Worm (Caenorhabditis elegans) whole organism, L3 larva: ENCODE results near the gene T28A11.18.

Experiments used
- ZK546.5 ChIP-seq: sonication (generic microtip); optimal IDR thresholded peaks from 2 replicates; lab custom pipeline; 2017; ENCODE audit warnings: missing biosample characterization, missing genetic modification characterization
- ceh-16 ChIP-seq: sonication (generic microtip); optimal IDR thresholded peaks from 2 replicates; lab custom pipeline; 2017; ENCODE audit warnings: missing biosample characterization, missing genetic modification characterization
- ceh-9 ChIP-seq: sonication (generic microtip); optimal IDR thresholded peaks from 2 replicates; lab custom pipeline; 2018; ENCODE audit warnings: missing biosample characterization, missing genetic modification characterization
- elt-2 ChIP-seq: sonication (generic microtip); optimal IDR thresholded peaks from 2 replicates; lab custom pipeline; 2016; ENCODE audit warnings: missing genetic modification reagents, mild to moderate bottlenecking, missing genetic modification characterization, missing compliant biosample characterization
- mdl-1 ChIP-seq: fragments of 150-350 bp; optimal IDR thresholded peaks from 2 replicates; lab custom pipeline; 2014; ENCODE audit warnings: missing biosample characterization, missing genetic modification characterization
- nhr-11 ChIP-seq: fragments of 150-350 bp; optimal IDR thresholded peaks from 2 replicates; lab custom pipeline; 2014; ENCODE audit warnings: missing biosample characterization, missing genetic modification characterization
- nhr-237 ChIP-seq: fragments of 150-350 bp; optimal IDR thresholded peaks from 2 replicates; lab custom pipeline; 2014; ENCODE audit warnings: missing biosample characterization, missing genetic modification characterization
- nhr-28 ChIP-seq: fragments of 150-350 bp; optimal IDR thresholded peaks from 2 replicates; lab custom pipeline; 2014; ENCODE audit warnings: missing biosample characterization, missing genetic modification characterization
- pha-4 ChIP-seq: fragments of 150-350 bp; optimal IDR thresholded peaks from 2 replicates; lab custom pipeline; 2014; ENCODE audit warnings: missing biosample characterization, missing genetic modification reagents, missing genetic modification characterization
- zag-1 ChIP-seq: fragments of 150-350 bp; optimal IDR thresholded peaks from 2 replicates; lab custom pipeline; 2014; ENCODE audit warnings: missing biosample characterization, missing genetic modification characterization

- TF ChIP-seq nhr-28 (tag; lab: Kevin White, UChicago) (no peak), zag-1 (tag; lab: Kevin White, UChicago) (no peak), ceh-16 (no peak), nhr-11 (tag; lab: Kevin White, UChicago) (no peak), ceh-9 (tag; lab: Kevin White, UChicago) (no peak), mdl-1 (tag; lab: Kevin White, UChicago) (no peak), pha-4 (tag; lab: Kevin White, UChicago) (no peak), nhr-237 (tag; lab: Kevin White, UChicago) (no peak), elt-2 (tag; lab: Kevin White, UChicago) (no peak), ZK546.5 (tag; lab: Kevin White, UChicago) (no peak)
Measured at ce11 chrV:3267950-3268349, at the start of gene T28A11.18.
